Worm (Caenorhabditis elegans) whole organism, L3 larva: ENCODE results near the gene W09C2.8.
"Not testable (repeated sequence)": the region's sequence is repeated elsewhere in the genome, so short reads cannot be mapped to it uniquely, and the experiment has no call there.

Experiments
- R02D3.7 ChIP-seq: fragments of 150-350 bp; optimal IDR thresholded peaks from 2 replicates; lab custom pipeline; 2014; ENCODE audit warnings: missing biosample characterization, missing genetic modification characterization
- ZK546.5 ChIP-seq: sonication (generic microtip); optimal IDR thresholded peaks from 2 replicates; lab custom pipeline; 2017; ENCODE audit warnings: missing biosample characterization, missing genetic modification characterization
- aly-2 ChIP-seq: fragments of 150-350 bp; optimal IDR thresholded peaks from 2 replicates; lab custom pipeline; 2014; ENCODE audit warnings: missing biosample characterization, missing genetic modification characterization
- ama-1 ChIP-seq: fragments of 150-350 bp; optimal IDR thresholded peaks from 2 replicates; lab custom pipeline; 2018
- ceh-16 ChIP-seq: sonication (generic microtip); optimal IDR thresholded peaks from 2 replicates; lab custom pipeline; 2017; ENCODE audit warnings: missing biosample characterization, missing genetic modification characterization
- ceh-28 ChIP-seq: fragments of 150-350 bp; optimal IDR thresholded peaks from 2 replicates; lab custom pipeline; 2014; ENCODE audit warnings: missing biosample characterization, missing genetic modification reagents, missing genetic modification characterization
- ceh-82 ChIP-seq: fragments of 150-350 bp; optimal IDR thresholded peaks from 2 replicates; lab custom pipeline; 2014; ENCODE audit warnings: missing biosample characterization, missing genetic modification characterization
- daf-12 ChIP-seq: fragments of 150-350 bp; optimal IDR thresholded peaks from 2 replicates; lab custom pipeline; 2014; ENCODE audit warnings: missing biosample characterization, missing genetic modification reagents, missing genetic modification characterization
- egl-27 ChIP-seq: sonication (generic microtip); optimal IDR thresholded peaks from 4 replicates; lab custom pipeline; 2017; ENCODE audit warnings: missing biosample characterization, missing genetic modification reagents, missing genetic modification characterization
- egl-5 ChIP-seq: fragments of 150-350 bp; optimal IDR thresholded peaks from 2 replicates; lab custom pipeline; 2017; ENCODE audit warnings: missing biosample characterization, missing genetic modification reagents, missing genetic modification characterization, inconsistent platforms
- elt-1 ChIP-seq: fragments of 150-350 bp; optimal IDR thresholded peaks from 2 replicates; lab custom pipeline; 2014; ENCODE audit warnings: missing biosample characterization, missing genetic modification characterization
- elt-2 ChIP-seq: sonication (generic microtip); optimal IDR thresholded peaks from 2 replicates; lab custom pipeline; 2016; ENCODE audit warnings: missing genetic modification reagents, mild to moderate bottlenecking, missing genetic modification characterization, missing compliant biosample characterization
- eor-1 ChIP-seq, 2 experiments: fragments of 150-350 bp; optimal IDR thresholded peaks; 2 replicates each; lab custom pipeline; 2014 to 2018; ENCODE audit warnings: missing biosample characterization in 2 of 2, missing genetic modification characterization in 2 of 2
- fos-1 ChIP-seq: fragments of 150-350 bp; optimal IDR thresholded peaks from 2 replicates; lab custom pipeline; 2014; ENCODE audit warnings: missing biosample characterization, missing genetic modification characterization
- hmg-11 ChIP-seq: sonication (generic microtip); optimal IDR thresholded peaks from 2 replicates; lab custom pipeline; 2016; ENCODE audit warnings: missing genetic modification characterization, missing compliant biosample characterization
- lin-15B ChIP-seq: fragments of 150-350 bp; optimal IDR thresholded peaks from 2 replicates; lab custom pipeline; 2014; ENCODE audit warnings: missing biosample characterization, missing genetic modification characterization
- lin-39 ChIP-seq: fragments of 150-350 bp; optimal IDR thresholded peaks from 2 replicates; lab custom pipeline; 2018; ENCODE audit warnings: missing biosample characterization, missing genetic modification reagents, missing genetic modification characterization
- lsy-12 ChIP-seq: sonication (generic microtip); optimal IDR thresholded peaks from 2 replicates; lab custom pipeline; 2016; ENCODE audit warnings: mild to moderate bottlenecking, missing genetic modification characterization, missing compliant biosample characterization
- mdl-1 ChIP-seq: fragments of 150-350 bp; optimal IDR thresholded peaks from 2 replicates; lab custom pipeline; 2014; ENCODE audit warnings: missing biosample characterization, missing genetic modification characterization
- nhr-11 ChIP-seq: fragments of 150-350 bp; optimal IDR thresholded peaks from 2 replicates; lab custom pipeline; 2014; ENCODE audit warnings: missing biosample characterization, missing genetic modification characterization
- nhr-12 ChIP-seq: fragments of 150-350 bp; optimal IDR thresholded peaks from 2 replicates; lab custom pipeline; 2014; ENCODE audit warnings: missing biosample characterization, missing genetic modification characterization
- nhr-23 ChIP-seq: fragments of 150-350 bp; optimal IDR thresholded peaks from 2 replicates; lab custom pipeline; 2014; ENCODE audit warnings: missing biosample characterization, missing genetic modification reagents, missing genetic modification characterization
- nhr-237 ChIP-seq: fragments of 150-350 bp; optimal IDR thresholded peaks from 2 replicates; lab custom pipeline; 2014; ENCODE audit warnings: missing biosample characterization, missing genetic modification characterization
- nhr-25 ChIP-seq: sonication (generic microtip); optimal IDR thresholded peaks from 2 replicates; lab custom pipeline; 2017; ENCODE audit warnings: missing biosample characterization, missing genetic modification characterization
- nhr-28 ChIP-seq: fragments of 150-350 bp; optimal IDR thresholded peaks from 2 replicates; lab custom pipeline; 2014; ENCODE audit warnings: missing biosample characterization, missing genetic modification characterization
- nhr-43 ChIP-seq: sonication (generic microtip); optimal IDR thresholded peaks from 2 replicates; lab custom pipeline; 2016; ENCODE audit warnings: mild to moderate bottlenecking, missing genetic modification characterization, missing compliant biosample characterization; ENCODE audit not compliant: poor library complexity, severe bottlenecking
- nhr-67 ChIP-seq: fragments of 150-350 bp; optimal IDR thresholded peaks from 2 replicates; lab custom pipeline; 2014; ENCODE audit warnings: missing biosample characterization, missing genetic modification characterization
- nhr-76 ChIP-seq: fragments of 150-350 bp; sonication (generic microtip); optimal IDR thresholded peaks from 5 replicates; lab custom pipeline; 2014; ENCODE audit warnings: missing biosample characterization, missing genetic modification characterization
- nhr-77 ChIP-seq: fragments of 150-350 bp; optimal IDR thresholded peaks from 2 replicates; lab custom pipeline; 2014; ENCODE audit warnings: missing biosample characterization, missing genetic modification characterization
- pqm-1 ChIP-seq: fragments of 150-350 bp; optimal IDR thresholded peaks from 2 replicates; lab custom pipeline; 2017; ENCODE audit warnings: missing biosample characterization, missing genetic modification characterization, inconsistent platforms
- ztf-11 ChIP-seq: fragments of 150-350 bp; optimal IDR thresholded peaks from 2 replicates; lab custom pipeline; 2014; ENCODE audit warnings: missing biosample characterization, missing genetic modification characterization
- ztf-4 ChIP-seq: fragments of 150-350 bp; optimal IDR thresholded peaks from 2 replicates; lab custom pipeline; 2014; ENCODE audit warnings: missing biosample characterization, missing genetic modification characterization

W09C2.8 gene

DNA sequence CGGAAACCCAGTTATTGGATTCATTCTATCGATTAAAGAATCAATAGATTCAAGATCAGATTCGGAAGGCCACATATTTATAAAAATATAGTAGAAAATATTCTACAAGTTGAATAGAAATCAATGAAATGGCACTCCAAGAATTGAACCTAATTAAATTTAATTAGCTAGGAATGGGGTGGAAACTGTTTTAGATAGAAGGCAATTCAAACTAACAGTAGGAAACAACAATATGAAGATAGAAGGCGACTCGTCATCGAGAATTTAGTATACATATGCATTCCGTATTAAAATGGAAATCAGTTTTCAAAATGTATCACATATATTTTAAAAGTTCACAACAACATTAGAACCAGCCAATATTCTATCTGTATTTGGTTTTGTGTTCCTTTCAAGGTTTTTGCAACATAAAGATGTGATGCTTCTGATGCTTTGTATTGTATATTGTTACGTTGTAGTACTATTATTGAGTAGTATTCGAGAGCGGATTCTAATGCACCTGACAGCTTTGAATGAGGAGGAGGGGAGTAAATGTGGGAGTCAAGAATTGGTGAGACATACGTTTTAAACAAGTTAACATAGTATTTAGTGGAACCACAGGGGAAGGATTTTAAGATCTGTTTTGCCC, 28.3 kb downstream of the W09C2.8 start, which contains the start of the genes F27C8.3 and F27C8.2:
Gene F27C8.3 (minus strand): TSS at position 101 of the 628 bp plus-strand sequence.
Gene F27C8.2 (plus strand): TSS at position 578 of the 628 bp plus-strand sequence.
- TF ChIP-seq ceh-28 (tag; lab: Kevin White, UChicago); nhr-77 (tag; lab: Kevin White, UChicago); elt-2: not testable (repeated sequence)

DNA sequence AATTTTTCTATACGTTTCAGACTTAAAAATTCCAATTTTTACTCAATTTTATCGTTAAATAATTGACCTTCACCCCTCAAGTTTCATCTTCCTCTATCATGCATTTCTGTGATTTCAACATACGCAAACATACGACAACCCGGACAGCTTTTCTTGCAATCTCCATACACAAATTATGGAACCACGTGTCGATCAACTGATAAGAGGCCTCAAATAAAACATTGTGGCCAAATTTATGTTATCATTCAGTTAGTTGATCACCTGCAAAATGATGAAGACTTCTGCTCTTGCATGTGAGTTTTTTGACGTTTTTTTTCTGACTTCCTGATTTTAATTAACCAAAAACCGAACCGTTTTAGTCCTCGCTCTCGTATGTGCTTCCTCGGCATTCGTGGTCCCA, 30.7 kb downstream of the W09C2.8 start, which contains the start of gene spp-18:
Gene spp-18 (plus strand): TSS at position 257 of the 400 bp plus-strand sequence.
- peak; percentile 87 for TF ChIP-seq elt-2
- TF ChIP-seq hmg-11: no peak
- TF ChIP-seq R02D3.7: no peak
- no peak for TF ChIP-seq aly-2
- TF ChIP-seq pqm-1 (tag; lab: Kevin White, UChicago): peak; percentile 56
- no peak for TF ChIP-seq nhr-23 (tag; lab: Kevin White, UChicago)
- no peak for TF ChIP-seq nhr-28 (tag; lab: Kevin White, UChicago)

DNA sequence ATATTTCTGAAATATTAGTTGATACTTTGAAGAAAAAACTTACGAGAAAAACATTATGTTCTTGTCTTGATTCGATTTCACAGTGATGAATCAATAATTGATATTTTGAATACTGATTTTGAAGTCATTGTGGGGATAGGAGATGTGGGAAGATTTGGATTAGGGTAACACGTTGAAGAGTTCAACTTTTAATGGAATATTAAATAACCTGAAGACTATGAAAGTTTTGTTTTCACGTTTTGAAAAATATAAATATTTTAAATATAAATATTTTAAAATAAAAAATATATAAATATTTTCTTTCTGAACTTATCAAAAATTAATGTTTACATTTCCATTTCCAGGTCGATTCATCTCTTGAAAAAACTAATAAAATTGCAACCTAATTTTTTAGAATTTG, 31.8 kb downstream of the W09C2.8 start, which contains the start of gene pei-1:
Gene pei-1 (minus strand): TSS at position 101 of the 400 bp plus-strand sequence.
- TF ChIP-seq egl-27 (tag; lab: Kevin White, UChicago): no peak
- no peak for TF ChIP-seq ceh-16 (tag; lab: Kevin White, UChicago)
- no peak for TF ChIP-seq nhr-67
- TF ChIP-seq eor-1 (tag; optimal IDR thresholded peaks at IDR 0.05; lab: Kevin White, UChicago): no peak
- no peak for TF ChIP-seq nhr-25 (tag; lab: Kevin White, UChicago)
- no peak for TF ChIP-seq fos-1 (tag; lab: Kevin White, UChicago)
- no peak for TF ChIP-seq ztf-11 (tag; lab: Kevin White, UChicago)
- no peak for TF ChIP-seq aly-2
- no peak for TF ChIP-seq ceh-28 (tag; lab: Kevin White, UChicago)
- no peak for TF ChIP-seq egl-5 (tag; lab: Kevin White, UChicago)
- no peak for TF ChIP-seq pqm-1 (tag; lab: Kevin White, UChicago)
- no peak for TF ChIP-seq ama-1

DNA sequence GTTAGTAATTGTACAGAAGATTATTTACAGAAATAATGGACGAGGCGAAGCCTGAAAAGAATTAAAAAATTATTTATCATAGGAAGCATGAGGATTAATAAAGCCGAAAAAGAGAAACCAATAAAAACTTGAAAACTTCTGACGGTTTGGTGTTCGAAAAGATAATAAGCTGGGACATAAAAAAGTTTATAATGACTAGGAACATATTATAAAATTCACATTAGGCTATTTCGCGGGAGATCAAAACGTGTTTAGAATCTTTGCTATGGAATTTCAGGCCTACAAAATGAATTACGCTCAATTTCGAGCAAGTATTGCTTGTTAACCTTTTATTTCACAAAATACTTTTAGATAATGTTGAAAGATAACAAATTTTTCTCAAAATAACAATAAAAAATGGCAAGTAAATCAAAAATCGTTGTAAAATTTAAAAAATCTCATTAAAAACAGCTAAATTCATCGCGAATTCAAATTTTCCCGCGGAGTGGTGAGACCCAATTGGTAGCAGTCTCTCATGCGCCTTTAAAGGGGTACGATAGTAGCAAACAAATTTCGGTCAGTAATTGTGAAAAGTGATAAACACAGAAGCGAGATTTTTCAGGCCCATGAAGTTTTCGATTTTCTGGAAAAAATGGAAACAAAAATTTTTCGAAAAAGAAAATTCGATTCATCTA, 35.3 kb downstream of the W09C2.8 start, which contains the start of gene trcs-1:
Gene trcs-1 (minus strand): TSS at position 51 of the 674 bp plus-strand sequence.
- no peak for TF ChIP-seq fos-1 (tag; lab: Kevin White, UChicago)
- TF ChIP-seq nhr-23 (tag; lab: Kevin White, UChicago): no peak
- TF ChIP-seq nhr-237 (tag; lab: Kevin White, UChicago): no peak
- no peak for TF ChIP-seq nhr-67
- no peak for TF ChIP-seq elt-1 (tag; lab: Kevin White, UChicago)
- no peak for TF ChIP-seq nhr-11

DNA sequence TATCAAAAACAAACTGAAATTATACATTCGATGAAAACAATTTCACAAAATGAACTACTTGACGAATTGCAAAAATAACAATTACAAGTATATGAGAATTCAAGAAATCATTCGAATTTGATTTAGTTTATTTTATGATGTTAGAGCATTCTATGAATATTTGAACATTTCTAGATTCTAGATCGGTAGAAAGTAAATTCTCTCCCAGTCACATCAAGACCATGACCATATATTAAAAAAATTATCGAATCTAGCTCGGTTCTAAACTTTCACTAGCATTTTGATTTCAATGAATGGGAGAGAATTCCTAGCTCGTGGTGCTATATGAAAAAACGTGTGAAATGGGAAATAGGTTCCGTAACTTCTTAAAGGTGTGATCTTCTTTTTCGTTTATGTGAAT, 39.8 kb downstream of the W09C2.8 start:
- TF ChIP-seq ceh-82: no peak
- no peak for TF ChIP-seq ztf-4 (tag; lab: Kevin White, UChicago)
- TF ChIP-seq nhr-23 (tag; lab: Kevin White, UChicago): no peak
- no peak for TF ChIP-seq lin-39 (tag; lab: Kevin White, UChicago)
- TF ChIP-seq nhr-12 (tag; lab: Kevin White, UChicago): no peak
- TF ChIP-seq fos-1 (tag; lab: Kevin White, UChicago): no peak
- TF ChIP-seq pqm-1 (tag; lab: Kevin White, UChicago): no peak
- TF ChIP-seq nhr-43 (tag; lab: Kevin White, UChicago): no peak
- TF ChIP-seq ceh-28 (tag; lab: Kevin White, UChicago): no peak
- no peak for TF ChIP-seq lin-15B (tag; lab: Kevin White, UChicago)
- no peak for TF ChIP-seq lsy-12 (tag; lab: Kevin White, UChicago)
- TF ChIP-seq ZK546.5 (tag; lab: Kevin White, UChicago): no peak
- no peak for TF ChIP-seq nhr-11
- no peak for TF ChIP-seq nhr-25 (tag; lab: Kevin White, UChicago)
- TF ChIP-seq, all 47 proteins: peak for 0

DNA sequence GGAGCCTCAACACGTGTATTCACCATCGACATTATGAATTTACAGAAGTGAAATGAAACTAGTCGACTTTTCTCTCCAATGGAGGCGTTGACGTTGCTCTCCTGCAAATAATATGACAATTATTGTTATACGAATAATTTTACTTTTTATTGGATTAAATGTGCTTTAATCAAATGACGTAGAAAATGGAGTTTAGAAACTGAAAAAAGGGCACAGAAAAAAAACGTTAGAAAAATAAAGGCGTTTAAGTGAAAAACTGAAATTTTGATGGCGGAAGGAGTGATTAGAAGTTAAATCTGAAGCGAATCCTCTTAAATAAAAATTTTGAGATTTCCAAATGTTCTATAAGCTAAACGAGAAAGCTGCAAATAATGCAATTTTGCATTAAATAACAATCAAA, 44.2 kb downstream of the W09C2.8 start, which contains the start of gene npr-2:
Gene npr-2 (minus strand): TSS at position 101 of the 400 bp plus-strand sequence.
- TF ChIP-seq nhr-237 (tag; lab: Kevin White, UChicago) (no peak), mdl-1 (tag; lab: Kevin White, UChicago) (no peak), nhr-25 (tag; lab: Kevin White, UChicago) (no peak), daf-12 (tag; lab: Kevin White, UChicago) (no peak), nhr-67 (no peak), nhr-76 (tag; lab: Kevin White, UChicago) (no peak), nhr-12 (tag; lab: Kevin White, UChicago) (no peak), egl-27 (tag; lab: Kevin White, UChicago) (no peak), ceh-82 (no peak), pqm-1 (tag; lab: Kevin White, UChicago) (no peak), lsy-12 (tag; lab: Kevin White, UChicago) (no peak)
